Worm (Caenorhabditis elegans) whole organism, late embryonic: ENCODE measurements around the gene glb-16.

Experiments used
- C38D4.7 ChIP-seq: fragments of 200-800 bp; sonication (Bioruptor generic); optimal IDR thresholded peaks from 2 replicates; lab custom pipeline; 2018; ENCODE audit warnings: mild to moderate bottlenecking, missing genetic modification characterization, moderate library complexity, missing compliant biosample characterization
- ama-1 ChIP-seq: fragments of 150-350 bp; optimal IDR thresholded peaks from 2 replicates; lab custom pipeline; 2014
- ceh-18 ChIP-seq: sonication (generic microtip); optimal IDR thresholded peaks from 2 replicates; lab custom pipeline; 2016; ENCODE audit warnings: missing genetic modification characterization, missing compliant biosample characterization
- ceh-19 ChIP-seq: fragments of 200-800 bp; sonication (Bioruptor generic); optimal IDR thresholded peaks from 2 replicates; lab custom pipeline; 2018; ENCODE audit warnings: mild to moderate bottlenecking, missing genetic modification characterization, missing compliant biosample characterization
- ceh-24 ChIP-seq: sonication (generic microtip); optimal IDR thresholded peaks from 2 replicates; lab custom pipeline; 2016; ENCODE audit warnings: mild to moderate bottlenecking, missing genetic modification characterization, missing compliant biosample characterization
- dmd-4 ChIP-seq: sonication (generic microtip); optimal IDR thresholded peaks from 2 replicates; lab custom pipeline; 2016; ENCODE audit warnings: borderline replicate concordance, missing genetic modification characterization, missing compliant biosample characterization
- elt-2 ChIP-seq: sonication (generic microtip); optimal IDR thresholded peaks from 2 replicates; lab custom pipeline; 2016; ENCODE audit warnings: missing genetic modification reagents, missing genetic modification characterization, missing compliant biosample characterization
- lim-6 ChIP-seq: sonication (generic microtip); optimal IDR thresholded peaks from 2 replicates; lab custom pipeline; 2016; ENCODE audit warnings: missing genetic modification characterization, missing compliant biosample characterization
- lin-11 ChIP-seq: fragments of 200-800 bp; sonication (Bioruptor generic); optimal IDR thresholded peaks from 2 replicates; lab custom pipeline; 2018; ENCODE audit warnings: mild to moderate bottlenecking, missing genetic modification characterization, missing compliant biosample characterization
- nhr-11 ChIP-seq: fragments of 150-350 bp; optimal IDR thresholded peaks from 2 replicates; lab custom pipeline; 2014; ENCODE audit warnings: missing biosample characterization, missing genetic modification characterization
- rnt-1 ChIP-seq: sonication (generic microtip); optimal IDR thresholded peaks from 2 replicates; lab custom pipeline; 2016; ENCODE audit warnings: missing genetic modification characterization, missing compliant biosample characterization
- tbx-2 ChIP-seq: sonication (generic microtip); optimal IDR thresholded peaks from 2 replicates; lab custom pipeline; 2016; ENCODE audit warnings: missing genetic modification characterization, missing compliant biosample characterization
- ztf-16 ChIP-seq: sonication (generic microtip); optimal IDR thresholded peaks from 2 replicates; lab custom pipeline; 2017; ENCODE audit warnings: missing genetic modification characterization, missing compliant biosample characterization

- no peak for TF ChIP-seq elt-2 (tag; lab: Kevin White, UChicago)
- TF ChIP-seq ceh-18 (tag; lab: Kevin White, UChicago) = no peak
- no peak for TF ChIP-seq C38D4.7 (GFP tag; lab: Kevin White, UChicago)
- TF ChIP-seq nhr-11 (tag; lab: Kevin White, UChicago) = no peak
- TF ChIP-seq ztf-16 = no peak
- no peak for TF ChIP-seq lin-11 (tag; lab: Kevin White, UChicago)
- TF ChIP-seq ama-1 (lab: Kevin White, UChicago) = no peak
- TF ChIP-seq ceh-19 (GFP tag; lab: Kevin White, UChicago) = no peak
- no peak for TF ChIP-seq lim-6 (tag; lab: Kevin White, UChicago)
- no peak for TF ChIP-seq ceh-24 (tag; lab: Kevin White, UChicago)
- no peak for TF ChIP-seq dmd-4 (tag; lab: Kevin White, UChicago)
- no peak for TF ChIP-seq tbx-2 (tag; lab: Kevin White, UChicago)
- TF ChIP-seq rnt-1 (tag; lab: Kevin White, UChicago) = no peak
Measured at ce11 chrX:7547696-7548095, 7.8 kb upstream of the glb-16 start.
